Worm (Caenorhabditis elegans) whole organism, mixed stage, embryonic: Measurements from ENCODE around the gene ZK84.4.

ENCODE experiments used
- M03D4.4 ChIP-seq: sonication (generic microtip); optimal IDR thresholded peaks from 2 replicates; lab custom pipeline; 2017; ENCODE audit warnings: mild to moderate bottlenecking, missing genetic modification characterization, missing compliant biosample characterization
- bed-3 ChIP-seq: fragments of 200-800 bp; sonication (Bioruptor generic); optimal IDR thresholded peaks from 3 replicates; lab custom pipeline; 2018; ENCODE audit warnings: mild to moderate bottlenecking, missing genetic modification characterization, moderate library complexity, missing compliant biosample characterization
- ceh-39 ChIP-seq: fragments of 150-350 bp; optimal IDR thresholded peaks from 2 replicates; lab custom pipeline; 2014; ENCODE audit warnings: missing biosample characterization, missing genetic modification characterization
- ceh-83 ChIP-seq: fragments of 200-800 bp; sonication (Bioruptor generic); optimal IDR thresholded peaks from 2 replicates; lab custom pipeline; 2018; ENCODE audit warnings: mild to moderate bottlenecking, missing genetic modification characterization, missing compliant biosample characterization
- ces-1 ChIP-seq: fragments of 150-350 bp; optimal IDR thresholded peaks from 2 replicates; lab custom pipeline; 2014; ENCODE audit warnings: missing biosample characterization, missing genetic modification reagents, missing genetic modification characterization
- cnd-1 ChIP-seq: fragments of 200-800 bp; sonication (Bioruptor generic); optimal IDR thresholded peaks from 2 replicates; lab custom pipeline; 2018; ENCODE audit warnings: mild to moderate bottlenecking, missing genetic modification characterization, missing compliant biosample characterization
- elt-1 ChIP-seq: sonication (generic microtip); optimal IDR thresholded peaks from 2 replicates; lab custom pipeline; 2017; ENCODE audit warnings: missing genetic modification characterization, mild to moderate bottlenecking, missing compliant biosample characterization, antibody characterized with exemption, moderate library complexity, borderline replicate concordance; ENCODE audit not compliant: insufficient read depth
- flh-1 ChIP-seq: fragments of 200-800 bp; sonication (Bioruptor generic); optimal IDR thresholded peaks from 2 replicates; lab custom pipeline; 2018; ENCODE audit warnings: mild to moderate bottlenecking, missing genetic modification characterization, moderate library complexity, missing compliant biosample characterization
- ham-2 ChIP-seq: fragments of 200-800 bp; sonication (Bioruptor generic); optimal IDR thresholded peaks from 2 replicates; lab custom pipeline; 2018; ENCODE audit warnings: mild to moderate bottlenecking, missing genetic modification characterization, missing compliant biosample characterization
- hlh-1 ChIP-seq: fragments of 150-350 bp; optimal IDR thresholded peaks from 2 replicates; lab custom pipeline; 2014; ENCODE audit warnings: missing biosample characterization, missing genetic modification reagents, missing genetic modification characterization
- lin-32 ChIP-seq: fragments of 200-800 bp; sonication (Bioruptor generic); optimal IDR thresholded peaks from 2 replicates; lab custom pipeline; 2018; ENCODE audit warnings: mild to moderate bottlenecking, missing genetic modification characterization, missing compliant biosample characterization
- lsy-2 ChIP-seq: fragments of 150-350 bp; optimal IDR thresholded peaks from 2 replicates; lab custom pipeline; 2014; ENCODE audit warnings: missing biosample characterization, missing genetic modification characterization
- mab-5 ChIP-seq: fragments of 150-350 bp; optimal IDR thresholded peaks from 2 replicates; lab custom pipeline; 2014; ENCODE audit warnings: missing biosample characterization, missing genetic modification characterization
- mep-1 ChIP-seq: fragments of 150-350 bp; optimal IDR thresholded peaks from 2 replicates; lab custom pipeline; 2017; ENCODE audit warnings: missing biosample characterization, missing genetic modification reagents, missing genetic modification characterization, inconsistent platforms
- mls-2 ChIP-seq: sonication (generic microtip); optimal IDR thresholded peaks from 2 replicates; lab custom pipeline; 2016; ENCODE audit warnings: mild to moderate bottlenecking, missing genetic modification characterization, moderate library complexity, missing compliant biosample characterization
- nhr-12 ChIP-seq: fragments of 150-350 bp; optimal IDR thresholded peaks from 2 replicates; lab custom pipeline; 2014; ENCODE audit warnings: missing biosample characterization, missing genetic modification characterization
- nhr-28 ChIP-seq: fragments of 150-350 bp; optimal IDR thresholded peaks from 2 replicates; lab custom pipeline; 2014; ENCODE audit warnings: missing biosample characterization, missing genetic modification characterization
- nhr-76 ChIP-seq: sonication (generic microtip); optimal IDR thresholded peaks from 2 replicates; lab custom pipeline; 2017; ENCODE audit warnings: missing biosample characterization, missing genetic modification characterization
- snpc-4 ChIP-seq: fragments of 150-350 bp; optimal IDR thresholded peaks from 2 replicates; lab custom pipeline; 2014; ENCODE audit warnings: missing biosample characterization, missing genetic modification characterization
- sptf-1 ChIP-seq: sonication (generic microtip); optimal IDR thresholded peaks from 2 replicates; lab custom pipeline; 2017; ENCODE audit warnings: mild to moderate bottlenecking, missing genetic modification characterization, moderate library complexity, missing compliant biosample characterization
- tbx-8 ChIP-seq: fragments of 200-800 bp; sonication (Bioruptor generic); optimal IDR thresholded peaks from 2 replicates; lab custom pipeline; 2018; ENCODE audit warnings: mild to moderate bottlenecking, missing genetic modification characterization, moderate library complexity, missing compliant biosample characterization
- ztf-11 ChIP-seq: fragments of 150-350 bp; optimal IDR thresholded peaks from 2 replicates; lab custom pipeline; 2014; ENCODE audit warnings: missing biosample characterization, missing genetic modification characterization

ZK84.4 gene

DNA sequence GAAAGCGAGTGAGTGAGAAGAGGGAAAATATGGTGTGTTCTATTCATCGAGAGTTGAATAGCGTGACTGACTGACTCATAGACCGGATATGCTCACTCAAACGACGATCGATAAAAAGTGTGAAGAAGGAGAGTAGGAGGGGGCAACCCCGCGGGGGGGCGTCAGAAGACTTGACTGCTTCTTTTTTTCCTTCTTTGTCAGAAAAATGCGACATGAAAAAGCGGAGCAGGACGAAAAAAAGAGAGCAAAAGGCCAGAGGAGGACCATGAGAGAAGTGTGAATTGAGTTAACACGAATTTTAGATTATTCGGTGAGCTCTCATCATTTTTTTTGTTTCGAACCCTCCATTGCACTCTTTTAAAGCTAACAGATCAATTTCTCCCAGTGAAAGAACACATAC is 46.4 kb downstream of the ZK84.4 start:
- TF ChIP-seq ces-1 (peak; percentile 19), nhr-28 (no peak)

DNA sequence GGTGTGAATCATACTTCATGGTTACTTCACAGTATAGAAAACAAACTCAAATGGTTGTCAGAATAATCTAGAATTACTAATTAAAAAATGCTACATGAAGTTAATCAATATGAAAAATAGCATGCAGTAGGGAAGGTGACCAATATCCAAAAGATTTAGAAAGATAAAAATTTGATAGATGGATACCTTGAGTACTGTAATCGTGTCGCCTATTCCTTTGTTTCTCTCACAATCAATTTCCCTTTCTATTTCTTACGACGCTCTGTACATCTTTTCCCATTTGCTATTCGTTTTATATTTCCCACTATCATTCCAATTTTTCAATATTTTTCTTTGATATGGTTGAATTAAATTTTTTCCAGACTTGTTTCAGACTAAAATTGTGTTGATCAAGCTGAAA is 47.5 kb downstream of the ZK84.4 start, which contains the start of gene B0034.7:
TSS of gene B0034.7 (plus strand) at position 301 of the 400 bp plus-strand sequence.
- no peak for TF ChIP-seq tbx-8 (GFP tag; lab: Kevin White, UChicago)
- no peak for TF ChIP-seq mls-2
- no peak for TF ChIP-seq ham-2
- no peak for TF ChIP-seq hlh-1 (tag; lab: Kevin White, UChicago)
- TF ChIP-seq lin-32 (GFP tag; lab: Kevin White, UChicago): no peak
- TF ChIP-seq elt-1: no peak
- no peak for TF ChIP-seq ceh-83
- no peak for TF ChIP-seq lsy-2
- TF ChIP-seq bed-3 (GFP tag; lab: Kevin White, UChicago): no peak
- TF ChIP-seq nhr-76: no peak
- no peak for TF ChIP-seq ztf-11 (tag; lab: Kevin White, UChicago)
- TF ChIP-seq mep-1 (tag; lab: Kevin White, UChicago): no peak
- no peak for TF ChIP-seq nhr-28
- TF ChIP-seq flh-1 (GFP tag; lab: Kevin White, UChicago): no peak
- no peak for TF ChIP-seq cnd-1 (tag; lab: Kevin White, UChicago)
- no peak for TF ChIP-seq nhr-12 (tag; lab: Kevin White, UChicago)
- TF ChIP-seq sptf-1 (tag; lab: Kevin White, UChicago): no peak
- TF ChIP-seq mab-5: no peak
- no peak for TF ChIP-seq M03D4.4 (tag; lab: Kevin White, UChicago)
- no peak for TF ChIP-seq snpc-4
- TF ChIP-seq, all 35 proteins: peak for 0

DNA sequence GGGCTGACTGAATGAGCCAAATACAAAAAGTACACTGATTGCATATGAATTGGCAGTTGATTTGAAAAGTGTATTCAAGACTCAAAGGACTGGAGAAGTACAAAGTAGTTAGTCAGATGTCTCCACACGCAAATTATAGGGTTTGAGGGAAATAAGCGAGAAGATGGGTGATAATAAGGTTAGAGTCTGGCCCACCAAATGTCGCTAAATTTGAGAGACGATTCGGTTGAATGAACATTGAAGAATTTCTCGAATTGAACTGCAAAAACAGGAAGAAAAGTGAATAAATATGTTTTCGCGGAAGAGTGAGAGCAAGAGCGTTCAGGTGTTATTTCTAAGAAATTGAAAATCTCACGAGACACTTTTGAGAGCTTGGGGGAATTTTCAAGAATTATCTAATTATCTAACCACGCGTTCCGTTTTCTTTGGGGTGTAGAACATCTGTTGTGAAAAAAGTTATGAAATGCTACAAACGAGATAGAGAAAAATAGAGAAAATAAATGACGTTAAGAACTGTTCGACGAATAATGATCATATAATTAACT is 49.1 kb downstream of the ZK84.4 start:
- TF ChIP-seq ces-1 (peak; percentile 94), ceh-39 (no peak), sptf-1 (tag; lab: Kevin White, UChicago) (no peak)
- TF ChIP-seq, all 35 proteins: peak for 1
